3 fruit fly cellular contexts compared by ENCODE assay signal in the genomic region with DNA sequence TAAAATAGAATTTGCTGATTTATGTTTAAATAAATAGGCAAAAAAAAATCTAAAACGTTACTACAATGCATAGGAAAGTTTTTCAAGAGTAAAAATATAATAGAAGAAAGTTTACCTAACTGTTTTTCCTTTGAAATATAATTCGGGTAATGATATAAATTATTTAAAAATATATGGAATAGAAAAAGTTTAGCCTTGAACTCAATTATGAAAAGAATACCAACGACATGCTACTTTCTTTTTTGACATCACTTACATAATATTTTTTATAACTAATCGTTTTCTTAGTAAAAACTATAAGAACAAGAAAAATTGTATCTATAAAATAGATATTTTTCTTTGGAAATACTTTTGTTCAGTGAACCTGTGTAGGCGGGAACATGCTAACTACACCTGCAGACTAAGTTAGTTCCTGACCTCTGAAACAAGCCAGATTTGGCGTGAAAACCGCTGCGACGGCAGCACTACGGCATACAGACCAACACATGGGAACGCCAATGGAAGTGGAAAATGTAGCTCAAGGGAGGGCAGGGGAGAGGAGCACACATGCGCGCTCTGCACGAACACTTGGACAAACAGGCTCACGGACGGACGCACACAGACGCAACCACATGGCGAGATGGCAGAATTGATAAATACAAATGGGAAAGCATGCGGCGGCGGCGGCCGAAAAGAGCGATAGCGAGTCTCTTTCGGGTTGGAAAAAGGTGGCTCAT.
TF ChIP-seq lines count a peak whose summit lies in the region.

No protein-coding gene starts in this region.

TF ChIP-seq in whole organism, embryonic, 481 proteins besides CTCF, POLR2A, EP300 and RAD21 (continued from another document and continues in another):
- TF ChIP-seq hbn (GFP tag; IDR thresholded peaks at IDR 0.05; lab: Robert Waterston, UW; ENCODE audit: partially characterized antibody) = 0 out of 2 replicates have a peak, but pooled peaks have one; percentile 37
- peak; percentile 79 for TF ChIP-seq CG15479 (GFP tag; optimal IDR thresholded peaks at IDR 0.05; lab: Kevin White, UChicago)
- no peak for TF ChIP-seq sima (GFP tag; optimal IDR thresholded peaks at IDR 0.05; lab: Kevin White, UChicago)
- TF ChIP-seq CG18764 (GFP tag; optimal IDR thresholded peaks at IDR 0.05; lab: Kevin White, UChicago) = no peak
- no peak for TF ChIP-seq eve (GFP tag; optimal IDR thresholded peaks at IDR 0.05; lab: Kevin White, UChicago)
- peak; percentile 98 for TF ChIP-seq cg (GFP tag; optimal IDR thresholded peaks at IDR 0.05; lab: Kevin White, UChicago)
- TF ChIP-seq CG1024 (GFP tag; IDR thresholded peaks at IDR 0.05; lab: Robert Waterston, UW) = no peak
- TF ChIP-seq Xrp1 (GFP tag; IDR thresholded peaks at IDR 0.05; lab: Robert Waterston, UW) = no peak
- peak; percentile 93 for TF ChIP-seq Med (GFP tag; lab: Kevin White, UChicago)
- TF ChIP-seq gro (GFP tag; optimal IDR thresholded peaks at IDR 0.05; lab: Kevin White, UChicago) = no peak
- peak; percentile 57 for TF ChIP-seq CG18262 (tag; optimal IDR thresholded peaks at IDR 0.05; lab: Kevin White, UChicago)
- no peak for TF ChIP-seq Nf-YA (GFP tag; IDR thresholded peaks at IDR 0.05; lab: Robert Waterston, UW)
- TF ChIP-seq zfh2 (GFP tag; optimal IDR thresholded peaks at IDR 0.05; lab: Kevin White, UChicago) = no peak
- no peak for TF ChIP-seq jumu (GFP tag; optimal IDR thresholded peaks at IDR 0.05; lab: Kevin White, UChicago)
- TF ChIP-seq CG16863 (GFP tag; optimal IDR thresholded peaks at IDR 0.05; lab: Kevin White, UChicago) = no peak
- no peak for TF ChIP-seq fu2 (GFP tag; optimal IDR thresholded peaks at IDR 0.05; lab: Kevin White, UChicago)
- no peak for TF ChIP-seq CG6654 (GFP tag; optimal IDR thresholded peaks at IDR 0.05; lab: Kevin White, UChicago)
- peak; percentile 29 for TF ChIP-seq Nf-YC (tag; optimal IDR thresholded peaks at IDR 0.05; lab: Kevin White, UChicago)
- TF ChIP-seq cwo (GFP tag; optimal IDR thresholded peaks at IDR 0.05; lab: Kevin White, UChicago) = peak; percentile 72
- TF ChIP-seq CG12659 (GFP tag; optimal IDR thresholded peaks at IDR 0.05; lab: Kevin White, UChicago) = peak; percentile 33
- peak; percentile 45 for TF ChIP-seq CG18599 (GFP tag; optimal IDR thresholded peaks at IDR 0.05; lab: Kevin White, UChicago)
- no peak for TF ChIP-seq CG12744 (GFP tag; optimal IDR thresholded peaks at IDR 0.05; lab: Kevin White, UChicago)
- TF ChIP-seq Hsf (GFP tag; optimal IDR thresholded peaks at IDR 0.05; lab: Kevin White, UChicago) = no peak
- no peak for TF ChIP-seq CG17568 (GFP tag; optimal IDR thresholded peaks at IDR 0.05; lab: Kevin White, UChicago)
- peak; percentile 16 for TF ChIP-seq CG17829 (tag; optimal IDR thresholded peaks at IDR 0.05; lab: Kevin White, UChicago)
- peak; percentile 74 for TF ChIP-seq mirr (GFP tag; optimal IDR thresholded peaks at IDR 0.05; lab: Kevin White, UChicago)
- TF ChIP-seq rib (GFP tag; IDR thresholded peaks at IDR 0.05; lab: Robert Waterston, UW) = peak; percentile 93
- peak; percentile 76; the same call in 2 of the 3 replicates for TF ChIP-seq ci (GFP tag; IDR thresholded peaks at IDR 0.05; lab: Robert Waterston, UW)
- TF ChIP-seq Dref (GFP tag; IDR thresholded peaks at IDR 0.05; lab: Robert Waterston, UW) = no peak
- no peak for TF ChIP-seq cad (GFP tag; optimal IDR thresholded peaks at IDR 0.05; lab: Kevin White, UChicago)
- peak; percentile 59; the same call in 1 of the 2 replicates for TF ChIP-seq sob (GFP tag; IDR thresholded peaks at IDR 0.05; lab: Robert Waterston, UW)
- no peak for TF ChIP-seq jing (GFP tag; optimal IDR thresholded peaks at IDR 0.05; lab: Kevin White, UChicago)
- TF ChIP-seq CG11560 (tag; IDR thresholded peaks at IDR 0.05; lab: Robert Waterston, UW) = no peak
- TF ChIP-seq Dfd (GFP tag; optimal IDR thresholded peaks at IDR 0.05; lab: Kevin White, UChicago) = no peak
- no peak for TF ChIP-seq Bteb2 (GFP tag; optimal IDR thresholded peaks at IDR 0.05; lab: Kevin White, UChicago)
- no peak for TF ChIP-seq CG17359 (tag; optimal IDR thresholded peaks at IDR 0.05; lab: Kevin White, UChicago)
- TF ChIP-seq lab (GFP tag; optimal IDR thresholded peaks at IDR 0.05; lab: Kevin White, UChicago) = peak; percentile 43
- peak; percentile 28 for TF ChIP-seq CG13424 (tag; optimal IDR thresholded peaks at IDR 0.05; lab: Kevin White, UChicago)
- peak; percentile 98 for TF ChIP-seq twi (tag; optimal IDR thresholded peaks at IDR 0.05; lab: Kevin White, UChicago)
- TF ChIP-seq Eip74EF (GFP tag; optimal IDR thresholded peaks at IDR 0.05; lab: Kevin White, UChicago) = no peak
- peak; percentile 25 for TF ChIP-seq bcd (GFP tag; optimal IDR thresholded peaks at IDR 0.05; lab: Kevin White, UChicago)
- TF ChIP-seq btn (GFP tag; optimal IDR thresholded peaks at IDR 0.05; lab: Kevin White, UChicago) = no peak

TF ChIP-seq in whole organism, prepupa, 60 proteins besides CTCF, POLR2A, EP300 and RAD21 (continued from another document):
- TF ChIP-seq fkh (GFP tag; optimal IDR thresholded peaks at IDR 0.05; lab: Kevin White, UChicago) (peak; percentile 80), fd59A (GFP tag; optimal IDR thresholded peaks at IDR 0.05; lab: Kevin White, UChicago) (no peak), CG9139 (GFP tag; optimal IDR thresholded peaks at IDR 0.05; lab: Kevin White, UChicago) (no peak), CG32006 (GFP tag; optimal IDR thresholded peaks at IDR 0.05; lab: Kevin White, UChicago) (peak; percentile 69), CG8632 (GFP tag; optimal IDR thresholded peaks at IDR 0.05; lab: Kevin White, UChicago) (peak; percentile 38), CG3919 (GFP tag; optimal IDR thresholded peaks at IDR 0.05; lab: Kevin White, UChicago) (no peak), CG10669 (GFP tag; optimal IDR thresholded peaks at IDR 0.05; lab: Kevin White, UChicago) (no peak), Gug (GFP tag; IDR thresholded peaks at IDR 0.05; lab: Robert Waterston, UW) (no peak), spab (GFP tag; optimal IDR thresholded peaks at IDR 0.05; lab: Kevin White, UChicago) (no peak), CG4318 (GFP tag; optimal IDR thresholded peaks at IDR 0.05; lab: Kevin White, UChicago) (no peak), OdsH (GFP tag; optimal IDR thresholded peaks at IDR 0.05; lab: Kevin White, UChicago) (peak; percentile 28), vri (GFP tag; optimal IDR thresholded peaks at IDR 0.05; lab: Kevin White, UChicago) (peak; percentile 86), CG31627 (GFP tag; optimal IDR thresholded peaks at IDR 0.05; lab: Kevin White, UChicago) (no peak), CG8319 (GFP tag; optimal IDR thresholded peaks at IDR 0.05; lab: Kevin White, UChicago) (no peak), acj6 (GFP tag; optimal IDR thresholded peaks at IDR 0.05; lab: Kevin White, UChicago) (peak; percentile 16), topi (GFP tag; optimal IDR thresholded peaks at IDR 0.05; lab: Kevin White, UChicago) (no peak), CG6792 (GFP tag; optimal IDR thresholded peaks at IDR 0.05; lab: Kevin White, UChicago) (no peak), Sox102F (GFP tag; optimal IDR thresholded peaks at IDR 0.05; lab: Kevin White, UChicago) (no peak), CG7368 (GFP tag; optimal IDR thresholded peaks at IDR 0.05; lab: Kevin White, UChicago) (no peak), CG10631 (GFP tag; optimal IDR thresholded peaks at IDR 0.05; lab: Kevin White, UChicago) (peak; percentile 44), Hr4 (GFP tag; optimal IDR thresholded peaks at IDR 0.05; lab: Kevin White, UChicago) (no peak), Smox (GFP tag; optimal IDR thresholded peaks at IDR 0.05; lab: Kevin White, UChicago) (no peak), salr (GFP tag; optimal IDR thresholded peaks at IDR 0.05; lab: Kevin White, UChicago) (peak in 1 of 2 experiments; percentile 66), CG8119 (GFP tag; IDR thresholded peaks at IDR 0.05; lab: Robert Waterston, UW) (no peak), ss (GFP tag; optimal IDR thresholded peaks at IDR 0.05; lab: Kevin White, UChicago) (no peak), Ets96B (tag; optimal IDR thresholded peaks at IDR 0.05; lab: Kevin White, UChicago) (no peak), Ets21C (GFP tag; optimal IDR thresholded peaks at IDR 0.05; lab: Kevin White, UChicago) (no peak), svp (GFP tag; lab: Kevin White, UChicago) (peak; percentile 73), Lpt (GFP tag; optimal IDR thresholded peaks at IDR 0.05; lab: Kevin White, UChicago) (peak; percentile 14), lz (GFP tag; optimal IDR thresholded peaks at IDR 0.05; lab: Kevin White, UChicago) (no peak), net (GFP tag; optimal IDR thresholded peaks at IDR 0.05; lab: Kevin White, UChicago) (no peak), esn (GFP tag; optimal IDR thresholded peaks at IDR 0.05; lab: Kevin White, UChicago) (no peak), achi (GFP tag; optimal IDR thresholded peaks at IDR 0.05; lab: Kevin White, UChicago) (peak; percentile 19), CG6808 (GFP tag; optimal IDR thresholded peaks at IDR 0.05; lab: Kevin White, UChicago) (no peak), cyc (GFP tag; optimal IDR thresholded peaks at IDR 0.05; lab: Kevin White, UChicago) (peak; percentile 3), Eip75B (GFP tag; optimal IDR thresholded peaks at IDR 0.05; lab: Kevin White, UChicago) (no peak), CG1621 (tag; optimal IDR thresholded peaks at IDR 0.05; lab: Kevin White, UChicago) (peak; percentile 9), CG15336 (GFP tag; IDR thresholded peaks at IDR 0.05; lab: Robert Waterston, UW) (no peak), CG6854 (GFP tag; optimal IDR thresholded peaks at IDR 0.05; lab: Kevin White, UChicago) (no peak), CG6163 (GFP tag; IDR thresholded peaks at IDR 0.05; lab: Robert Waterston, UW) (no peak), Eip78C (GFP tag; lab: Kevin White, UChicago) (peak; percentile 55)
TF ChIP-seq in whole organism, prepupa: peak in this region for 21.

TF ChIP-seq in whole organism, wandering third instar larva, 38 proteins besides CTCF, POLR2A, EP300 and RAD21 (continued from another document):
- peak; percentile 19 for TF ChIP-seq Jra (GFP tag; optimal IDR thresholded peaks at IDR 0.05; lab: Kevin White, UChicago)
- peak; percentile 79 for TF ChIP-seq woc (GFP tag; optimal IDR thresholded peaks at IDR 0.05; lab: Kevin White, UChicago)
- no peak for TF ChIP-seq jim (GFP tag; optimal IDR thresholded peaks at IDR 0.05; lab: Kevin White, UChicago)
- peak; percentile 22 for TF ChIP-seq rgr (GFP tag; optimal IDR thresholded peaks at IDR 0.05; lab: Kevin White, UChicago)
- TF ChIP-seq tai (GFP tag; optimal IDR thresholded peaks at IDR 0.05; lab: Kevin White, UChicago) = no peak
- TF ChIP-seq psq (GFP tag; optimal IDR thresholded peaks at IDR 0.05; lab: Kevin White, UChicago) = peak; percentile 22
- TF ChIP-seq Vsx2 (GFP tag; optimal IDR thresholded peaks at IDR 0.05; lab: Kevin White, UChicago; ENCODE audit: partially characterized antibody) = no peak
- no peak for TF ChIP-seq OdsH (GFP tag; optimal IDR thresholded peaks at IDR 0.05; lab: Kevin White, UChicago)
- TF ChIP-seq foxo (GFP tag; optimal IDR thresholded peaks at IDR 0.05; lab: Kevin White, UChicago) = peak in 1 of 2 experiments; percentile 1
- TF ChIP-seq Hr83 (GFP tag; optimal IDR thresholded peaks at IDR 0.05; lab: Kevin White, UChicago; ENCODE audit: poor library complexity, severe bottlenecking) = peak; percentile 87
TF ChIP-seq in whole organism, wandering third instar larva: peak in this region for 14.
